Worm (Caenorhabditis elegans): ENCODE results near the gene ptp-1.

DNA sequence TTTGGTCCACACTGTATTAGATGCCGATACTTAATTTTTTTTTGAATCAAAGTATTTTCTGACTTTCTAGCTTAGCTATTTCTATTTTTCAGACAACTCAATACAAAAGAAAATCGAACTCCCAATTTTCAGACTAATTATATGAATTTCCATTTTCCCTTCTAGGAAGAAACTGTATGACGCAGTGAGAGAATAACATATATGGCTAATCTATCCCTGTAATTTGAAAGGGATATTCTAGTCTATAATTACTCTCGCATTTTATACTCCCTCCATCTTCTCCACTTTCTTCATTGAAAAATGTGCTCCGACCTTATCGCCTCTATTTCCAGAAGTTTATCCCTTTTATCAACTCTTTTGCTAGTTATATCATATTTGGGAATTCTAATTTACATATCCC, 37.2 kb upstream of the ptp-1 start, which contains the start of gene C54C6.4:
- TF ChIP-seq elt-3 (tag; optimal IDR thresholded peaks at IDR 0.05) (no peak), zag-1 (tag; optimal IDR thresholded peaks at IDR 0.05) (no peak), Y116A8C.19 (tag; optimal IDR thresholded peaks at IDR 0.05; ENCODE audit: borderline replicate concordance) (no peak), tbx-2 (tag; optimal IDR thresholded peaks at IDR 0.05) (no peak), ama-1 (optimal IDR thresholded peaks at IDR 0.05) (no peak), ceh-8 (GFP tag; optimal IDR thresholded peaks at IDR 0.05) (no peak), nhr-77 (tag; optimal IDR thresholded peaks at IDR 0.05) (no peak), ztf-4 (tag; optimal IDR thresholded peaks at IDR 0.05) (no peak), unc-62 (GFP tag; optimal IDR thresholded peaks at IDR 0.05) (no peak), egl-27 (tag; optimal IDR thresholded peaks at IDR 0.05) (no peak), mdl-1 (tag; optimal IDR thresholded peaks at IDR 0.05) (no peak), elt-2 (tag; optimal IDR thresholded peaks at IDR 0.05) (no peak)

Data from whole organism, L1 larva.